Worm (Caenorhabditis elegans) whole organism, L2 larva: ENCODE results near the gene ugt-61.

ENCODE experiments used
- R02D3.7 ChIP-seq: fragments of 150-350 bp; optimal IDR thresholded peaks from 2 replicates; lab custom pipeline; 2014; ENCODE audit warnings: missing biosample characterization, missing genetic modification characterization
- aly-2 ChIP-seq: fragments of 150-350 bp; optimal IDR thresholded peaks from 2 replicates; lab custom pipeline; 2014; ENCODE audit warnings: missing biosample characterization, missing genetic modification characterization
- dmd-4 ChIP-seq: sonication (generic microtip); optimal IDR thresholded peaks from 2 replicates; lab custom pipeline; 2017; ENCODE audit warnings: missing biosample characterization, missing genetic modification characterization
- nhr-21 ChIP-seq: fragments of 150-350 bp; optimal IDR thresholded peaks from 2 replicates; lab custom pipeline; 2014; ENCODE audit warnings: missing biosample characterization, missing genetic modification characterization
- nhr-23 ChIP-seq: fragments of 150-350 bp; optimal IDR thresholded peaks from 2 replicates; lab custom pipeline; 2014; ENCODE audit warnings: missing biosample characterization, missing genetic modification reagents, missing genetic modification characterization
- nhr-237 ChIP-seq: fragments of 150-350 bp; optimal IDR thresholded peaks from 2 replicates; lab custom pipeline; 2014; ENCODE audit warnings: missing biosample characterization, missing genetic modification characterization
- peb-1 ChIP-seq: fragments of 150-350 bp; optimal IDR thresholded peaks from 2 replicates; lab custom pipeline; 2014; ENCODE audit warnings: missing biosample characterization, missing genetic modification characterization
- zag-1 ChIP-seq: fragments of 150-350 bp; optimal IDR thresholded peaks from 2 replicates; lab custom pipeline; 2014; ENCODE audit warnings: missing biosample characterization, missing genetic modification characterization

DNA sequence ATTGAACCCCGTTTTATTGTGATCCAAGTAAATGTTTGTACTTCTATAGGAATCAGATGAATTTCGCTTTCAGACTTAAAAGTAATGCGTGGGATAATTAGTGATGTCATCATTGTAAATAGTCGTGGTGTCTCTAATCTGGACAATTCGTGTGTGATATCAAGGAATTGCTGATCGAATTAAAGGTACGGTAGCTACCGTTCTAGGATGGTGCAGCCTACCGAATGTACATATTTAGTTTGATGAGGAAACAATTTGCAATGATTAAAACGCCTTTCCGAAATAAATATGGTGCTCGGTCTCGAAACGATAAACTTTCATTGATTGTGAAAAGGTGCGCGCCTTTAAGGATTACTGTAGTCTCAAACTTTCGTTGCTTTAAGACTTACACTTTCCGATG is 16.3 kb downstream of the ugt-61 start:
- no peak for TF ChIP-seq dmd-4 (tag; lab: Kevin White, UChicago)
- TF ChIP-seq nhr-21 (tag; lab: Kevin White, UChicago) = no peak
- no peak for TF ChIP-seq nhr-237 (tag; lab: Kevin White, UChicago)
- TF ChIP-seq zag-1 = no peak
- no peak for TF ChIP-seq nhr-23
- TF ChIP-seq R02D3.7 = no peak
- no peak for TF ChIP-seq aly-2 (tag; lab: Kevin White, UChicago)
- TF ChIP-seq peb-1 (tag; lab: Kevin White, UChicago) = no peak
